Fruit fly (Drosophila melanogaster): ENCODE results near the gene Trmt61.

The Trmt61 gene

dm6 chr3R:26104302-26105140 is 45.2 kb downstream of the Trmt61 start (continued):
- TF ChIP-seq CG15514 (GFP tag; optimal IDR thresholded peaks at IDR 0.05) (peak; percentile 25), da (GFP tag; optimal IDR thresholded peaks at IDR 0.05) (no peak), Hand (GFP tag; optimal IDR thresholded peaks at IDR 0.05) (no peak), nerfin-1 (tag; optimal IDR thresholded peaks at IDR 0.05) (no peak), CG13123 (GFP tag; optimal IDR thresholded peaks at IDR 0.05) (no peak), D (optimal IDR thresholded peaks at IDR 0.05) (no peak), D (GFP tag; optimal IDR thresholded peaks at IDR 0.05) (no peak), en (GFP tag; optimal IDR thresholded peaks at IDR 0.05) (no peak), CG14441 (GFP tag; IDR thresholded peaks at IDR 0.05) (peak; percentile 34; the same call in 1 of the 2 replicates), CG13287 (GFP tag; IDR thresholded peaks at IDR 0.05; ENCODE audit: partially characterized antibody) (no peak), CG30020 (tag; optimal IDR thresholded peaks at IDR 0.05) (no peak), row (GFP tag; IDR thresholded peaks at IDR 0.05) (peak; percentile 42; the same call in 2 of the 3 replicates), CG8924 (tag; optimal IDR thresholded peaks at IDR 0.05) (peak; percentile 31), dmrt99B (tag; optimal IDR thresholded peaks at IDR 0.05) (peak; percentile 26), Kr (GFP tag; optimal IDR thresholded peaks at IDR 0.05) (no peak), CG7745 (tag; optimal IDR thresholded peaks at IDR 0.05) (no peak), CG17359 (tag; optimal IDR thresholded peaks at IDR 0.05) (peak; percentile 4), Nf-YA (GFP tag; IDR thresholded peaks at IDR 0.05) (no peak), pb (GFP tag; optimal IDR thresholded peaks at IDR 0.05) (no peak), tll (GFP tag; optimal IDR thresholded peaks at IDR 0.05) (no peak), CG9609 (GFP tag; optimal IDR thresholded peaks at IDR 0.05) (no peak), CG1233 (GFP tag; optimal IDR thresholded peaks at IDR 0.05) (peak; percentile 28), CG31365 (tag; optimal IDR thresholded peaks at IDR 0.05) (no peak), tio (GFP tag; optimal IDR thresholded peaks at IDR 0.05) (peak; percentile 34), her (GFP tag; optimal IDR thresholded peaks at IDR 0.05) (no peak), CG10979 (tag; optimal IDR thresholded peaks at IDR 0.05) (no peak), Scr (GFP tag; IDR thresholded peaks at IDR 0.05; ENCODE audit: partially characterized antibody) (no peak), zfh1 (GFP tag; IDR thresholded peaks at IDR 0.05) (no peak; the same call in 2 of the 3 replicates), Mad (GFP tag; optimal IDR thresholded peaks at IDR 0.05) (no peak), bowl (GFP tag; IDR thresholded peaks at IDR 0.05) (no peak), Oaz (GFP tag; IDR thresholded peaks at IDR 0.05) (no peak), lbe (GFP tag; optimal IDR thresholded peaks at IDR 0.05) (peak; percentile 47), CG3281 (GFP tag; optimal IDR thresholded peaks at IDR 0.05) (peak; percentile 46), Ets97D (GFP tag; optimal IDR thresholded peaks at IDR 0.05) (peak; percentile 4), tap (tag; optimal IDR thresholded peaks at IDR 0.05) (no peak), dimm (GFP tag; IDR thresholded peaks at IDR 0.05) (no peak), maf-S (GFP tag; optimal IDR thresholded peaks at IDR 0.05) (no peak), jigr1 (GFP tag; IDR thresholded peaks at IDR 0.05) (no peak), slou (GFP tag; optimal IDR thresholded peaks at IDR 0.05) (no peak), CG17568 (GFP tag; optimal IDR thresholded peaks at IDR 0.05) (no peak), Gsc (GFP tag; IDR thresholded peaks at IDR 0.05) (no peak), CG3163 (GFP tag; optimal IDR thresholded peaks at IDR 0.05) (no peak), chn (GFP tag; optimal IDR thresholded peaks at IDR 0.05) (no peak), Fer3 (tag; optimal IDR thresholded peaks at IDR 0.05) (no peak), E2f2 (GFP tag; IDR thresholded peaks at IDR 0.05) (no peak), CG10565 (GFP tag; optimal IDR thresholded peaks at IDR 0.05) (no peak), Camta (GFP tag; optimal IDR thresholded peaks at IDR 0.05) (no peak), CG30431 (GFP tag; optimal IDR thresholded peaks at IDR 0.05) (no peak), ac (GFP tag; optimal IDR thresholded peaks at IDR 0.05) (no peak), pho (GFP tag; optimal IDR thresholded peaks at IDR 0.05) (peak; percentile 27)
